Fruit fly (Drosophila melanogaster) whole organism, adult: Measurements from ENCODE around the gene CG4914.

Source experiments
- CG5204 ChIP-seq: fragments of 200-800 bp; sonication (Bioruptor generic); optimal IDR thresholded peaks from 2 replicates; lab custom pipeline; 2016; ENCODE audit warnings: missing biosample characterization, missing genetic modification characterization
- kay ChIP-seq: fragments of 200-800 bp; sonication (Bioruptor generic); peaks from one replicate; lab custom pipeline; 2016; ENCODE audit warnings: missing biosample characterization, missing genetic modification characterization, borderline replicate concordance

- no peak for TF ChIP-seq kay (GFP tag; lab: Kevin White, UChicago)
- no peak for TF ChIP-seq CG5204 (GFP tag; lab: Kevin White, UChicago)
Observed at dm6 chr3L:14654737-14655136, 23.2 kb downstream of the CG4914 start.
